Fruit fly (Drosophila melanogaster) whole organism, pupa: ENCODE measurements around the gene Dph4.

Experiments used
- CG12605 ChIP-seq: fragments of 200-800 bp; sonication (Bioruptor generic); IDR thresholded peaks from 2 replicates; pipeline ENCODE4 v1.3.6; 2022; ENCODE audit warnings: missing biosample characterization, missing genetic modification characterization
- CG14655 ChIP-seq: fragments of 200-800 bp; sonication (Bioruptor generic); optimal IDR thresholded peaks from 3 replicates; lab custom pipeline; 2017; ENCODE audit warnings: mild to moderate bottlenecking, missing biosample characterization, missing genetic modification reagents, missing genetic modification characterization
- CG34367 ChIP-seq: fragments of 200-800 bp; sonication (Bioruptor generic); optimal IDR thresholded peaks from 2 replicates; lab custom pipeline; 2018; ENCODE audit warnings: missing biosample characterization, mild to moderate bottlenecking, missing genetic modification characterization
- CG4496 ChIP-seq: fragments of 200-800 bp; sonication (Bioruptor generic); IDR thresholded peaks from 3 replicates; pipeline ENCODE4 v1.3.6; 2022; ENCODE audit warnings: missing biosample characterization, missing genetic modification characterization
- CG8301 ChIP-seq: fragments of 200-800 bp; sonication (Bioruptor generic); optimal IDR thresholded peaks from 2 replicates; lab custom pipeline; 2018; ENCODE audit warnings: missing biosample characterization, mild to moderate bottlenecking, missing genetic modification characterization
- Ets98B ChIP-seq: fragments of 200-800 bp; sonication (Bioruptor generic); IDR thresholded peaks from 2 replicates; pipeline ENCODE4 v1.3.6; 2022; ENCODE audit warnings: missing biosample characterization, missing genetic modification characterization
- Pif1B ChIP-seq: fragments of 200-800 bp; sonication (Bioruptor generic); optimal IDR thresholded peaks from 3 replicates; lab custom pipeline; 2016; ENCODE audit warnings: missing biosample characterization, missing genetic modification characterization

DNA sequence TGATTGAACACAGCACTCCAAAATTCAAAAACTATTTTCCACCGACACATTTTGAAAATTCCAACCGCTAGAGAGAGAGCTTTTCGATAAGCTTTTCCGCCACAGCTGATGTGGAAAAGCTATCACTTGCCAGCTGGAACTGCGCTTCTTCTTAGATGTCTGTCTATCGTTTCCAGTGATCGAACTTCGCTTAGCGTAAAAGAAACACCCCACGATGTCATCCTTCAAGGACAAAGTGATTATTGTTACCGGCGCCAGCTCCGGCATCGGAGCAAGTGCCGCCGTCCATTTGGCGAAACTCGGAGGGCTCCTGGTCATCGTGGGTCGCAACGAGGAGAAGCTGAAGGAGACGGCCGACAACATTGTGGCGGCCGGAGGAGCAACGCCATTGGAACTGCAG, 8.3 kb upstream of the Dph4 start, which contains the start of gene CG31549:
- TF ChIP-seq CG12605 (GFP tag; lab: Robert Waterston, UW) (no peak), Ets98B (GFP tag; lab: Robert Waterston, UW) (no peak), CG14655 (GFP tag; lab: Kevin White, UChicago) (no peak), CG4496 (GFP tag; lab: Robert Waterston, UW) (no peak), CG8301 (tag; lab: Kevin White, UChicago) (no peak), Pif1B (no peak), CG34367 (no peak)
